Fruit fly (Drosophila melanogaster): ENCODE measurements around the gene Kul.

Kul gene

dm6 chr3R:29690539-29690852 lies 35.1 kb upstream of the Kul start (continued):
- no peak for TF ChIP-seq E2f1 (GFP tag; IDR thresholded peaks at IDR 0.05)
- TF ChIP-seq E2f2 (GFP tag; IDR thresholded peaks at IDR 0.05) = no peak
- TF ChIP-seq CG15696 (tag; optimal IDR thresholded peaks at IDR 0.05) = peak; percentile 28
- TF ChIP-seq cwo (GFP tag; optimal IDR thresholded peaks at IDR 0.05) = no peak
- TF ChIP-seq Doc3 (GFP tag; IDR thresholded peaks at IDR 0.05; ENCODE audit: partially characterized antibody) = no peak
- TF ChIP-seq z (GFP tag; IDR thresholded peaks at IDR 0.05) = no peak
- TF ChIP-seq gsb-n (tag; optimal IDR thresholded peaks at IDR 0.05) = peak; percentile 53
- no peak for TF ChIP-seq stc (GFP tag; IDR thresholded peaks at IDR 0.05)
- no peak for TF ChIP-seq CG4730 (GFP tag; IDR thresholded peaks at IDR 0.05)
- no peak for TF ChIP-seq crol (GFP tag; IDR thresholded peaks at IDR 0.05)
- no peak for TF ChIP-seq aop (GFP tag; IDR thresholded peaks at IDR 0.05)
- TF ChIP-seq CG10959 (GFP tag; IDR thresholded peaks at IDR 0.05) = 0 out of 2 replicates have a peak, but pooled peaks have one; percentile 16
- TF ChIP-seq klu (GFP tag; IDR thresholded peaks at IDR 0.05) = no peak
- TF ChIP-seq crc (GFP tag; optimal IDR thresholded peaks at IDR 0.05) = no peak
- TF ChIP-seq sug (tag; optimal IDR thresholded peaks at IDR 0.05) = no peak
- TF ChIP-seq CG13123 (GFP tag; optimal IDR thresholded peaks at IDR 0.05) = no peak
- no peak for TF ChIP-seq Antp (GFP tag; optimal IDR thresholded peaks at IDR 0.05)
- TF ChIP-seq mirr (GFP tag; optimal IDR thresholded peaks at IDR 0.05) = no peak
- TF ChIP-seq ttk (GFP tag; IDR thresholded peaks at IDR 0.05) = no peak
- no peak for TF ChIP-seq CG5180 (GFP tag; optimal IDR thresholded peaks at IDR 0.05)
- TF ChIP-seq H2.0 (GFP tag; IDR thresholded peaks at IDR 0.05) = no peak
- TF ChIP-seq CG6791 (GFP tag; IDR thresholded peaks at IDR 0.05; ENCODE audit: partially characterized antibody) = no peak
- TF ChIP-seq kni (GFP tag; optimal IDR thresholded peaks at IDR 0.05) = peak; percentile 9
- TF ChIP-seq CG8359 (GFP tag; optimal IDR thresholded peaks at IDR 0.05; ENCODE audit: borderline replicate concordance) = no peak
- TF ChIP-seq CG18764 (GFP tag; optimal IDR thresholded peaks at IDR 0.05) = no peak
- TF ChIP-seq emc (GFP tag; optimal IDR thresholded peaks at IDR 0.05) = no peak
- no peak for TF ChIP-seq CG2116 (GFP tag; optimal IDR thresholded peaks at IDR 0.05)
- TF ChIP-seq D19B (GFP tag; optimal IDR thresholded peaks at IDR 0.05) = no peak
- no peak for TF ChIP-seq Mad (GFP tag; optimal IDR thresholded peaks at IDR 0.05)
- no peak for TF ChIP-seq hth (optimal IDR thresholded peaks at IDR 0.05)
- no peak for TF ChIP-seq CG14441 (GFP tag; IDR thresholded peaks at IDR 0.05)
- peak; percentile 95 for TF ChIP-seq sens (GFP tag)
- no peak for TF ChIP-seq so (GFP tag; IDR thresholded peaks at IDR 0.05)
- peak; percentile 72 for TF ChIP-seq gem (tag; optimal IDR thresholded peaks at IDR 0.05)
- peak; percentile 4 to 46 for TF ChIP-seq chif (GFP tag; optimal IDR thresholded peaks at IDR 0.05)
- TF ChIP-seq NfI (GFP tag; optimal IDR thresholded peaks at IDR 0.05) = peak; percentile 7
- TF ChIP-seq gsb (GFP tag; IDR thresholded peaks at IDR 0.05) = no peak
- no peak for TF ChIP-seq tin (GFP tag; optimal IDR thresholded peaks at IDR 0.05)
- TF ChIP-seq B-H2 (GFP tag; optimal IDR thresholded peaks at IDR 0.05) = no peak
- TF ChIP-seq CTCF (GFP tag; optimal IDR thresholded peaks at IDR 0.05) = no peak
- no peak for TF ChIP-seq tx (GFP tag; optimal IDR thresholded peaks at IDR 0.05)
- no peak for TF ChIP-seq CG13894 (tag; optimal IDR thresholded peaks at IDR 0.05)
- no peak for TF ChIP-seq CG6272 (GFP tag; IDR thresholded peaks at IDR 0.05)
- TF ChIP-seq CG32532 (GFP tag; IDR thresholded peaks at IDR 0.05) = no peak
- TF ChIP-seq CG30020 (tag; optimal IDR thresholded peaks at IDR 0.05) = no peak
- no peak for TF ChIP-seq sna (GFP tag; IDR thresholded peaks at IDR 0.05; ENCODE audit: partially characterized antibody)
- no peak for TF ChIP-seq Myb (GFP tag; optimal IDR thresholded peaks at IDR 0.05)
- no peak for TF ChIP-seq stwl (tag; optimal IDR thresholded peaks at IDR 0.05)
- TF ChIP-seq Dfd (GFP tag; optimal IDR thresholded peaks at IDR 0.05) = no peak
- no peak for TF ChIP-seq exex (tag; optimal IDR thresholded peaks at IDR 0.05)
- peak; percentile 48 for TF ChIP-seq CoRest (tag; optimal IDR thresholded peaks at IDR 0.05)
- TF ChIP-seq CG4617 (GFP tag; optimal IDR thresholded peaks at IDR 0.05; ENCODE audit: borderline replicate concordance) = no peak
- TF ChIP-seq Oli (tag; optimal IDR thresholded peaks at IDR 0.05) = peak; percentile 53
- TF ChIP-seq MBD-R2 (GFP tag; IDR thresholded peaks at IDR 0.05) = no peak

Measured in whole organism, embryonic.